Worm (Caenorhabditis elegans) whole organism, L4 larva: ENCODE results near the gene F35H12.6.
A peak's percentile ranks its signal among the peaks of the same experiment; 100 is the strongest.

Experiments
- D1046.2 ChIP-seq: fragments of 200-800 bp; sonication (Bioruptor generic); IDR thresholded peaks from 2 replicates; pipeline ENCODE4 v1.3.6; 2022; ENCODE audit warnings: missing genetic modification characterization, missing compliant biosample characterization
- Y105C5A.15 ChIP-seq: fragments of 200-800 bp; sonication (Bioruptor generic); IDR thresholded peaks from 2 replicates; pipeline ENCODE4 v1.3.6; 2022; ENCODE audit warnings: missing genetic modification characterization, missing compliant biosample characterization
- Y5F2A.4 ChIP-seq: fragments of 200-800 bp; sonication (Bioruptor generic); optimal IDR thresholded peaks from 2 replicates; lab custom pipeline; 2018; ENCODE audit warnings: mild to moderate bottlenecking, missing genetic modification characterization, missing compliant biosample characterization
- ZK546.5 ChIP-seq, 2 experiments: sonication (generic microtip); optimal IDR thresholded peaks; 2 replicates each; lab custom pipeline; 2017; ENCODE audit warnings: missing biosample characterization in 2 of 2, missing genetic modification characterization in 2 of 2
- aha-1 ChIP-seq: fragments of 150-350 bp; peaks from one replicate; lab custom pipeline; 2014; ENCODE audit warnings: missing biosample characterization, missing genetic modification characterization
- aly-2 ChIP-seq: sonication (generic microtip); optimal IDR thresholded peaks from 2 replicates; lab custom pipeline; 2018; ENCODE audit warnings: missing biosample characterization, missing genetic modification characterization
- ceh-20 ChIP-seq: fragments of 200-800 bp; sonication (Bioruptor generic); IDR thresholded peaks from 2 replicates; pipeline ENCODE4 v1.3.6; 2022; ENCODE audit warnings: missing genetic modification reagents, missing genetic modification characterization, missing compliant biosample characterization
- ceh-28 ChIP-seq: fragments of 150-350 bp; optimal IDR thresholded peaks from 2 replicates; lab custom pipeline; 2014; ENCODE audit warnings: missing biosample characterization, missing genetic modification reagents, missing genetic modification characterization
- ceh-32 ChIP-seq: sonication (generic microtip); optimal IDR thresholded peaks from 2 replicates; lab custom pipeline; 2016; ENCODE audit warnings: mild to moderate bottlenecking, missing genetic modification characterization, missing compliant biosample characterization; ENCODE audit not compliant: poor library complexity
- ceh-62 ChIP-seq: sonication (generic microtip); optimal IDR thresholded peaks from 2 replicates; lab custom pipeline; 2017; ENCODE audit warnings: missing biosample characterization, missing genetic modification characterization
- ctbp-1 ChIP-seq: fragments of 200-800 bp; sonication (Bioruptor generic); IDR thresholded peaks from 2 replicates; pipeline ENCODE4 v1.3.6; 2022; ENCODE audit warnings: missing genetic modification reagents, missing genetic modification characterization, missing compliant biosample characterization
- daf-16 ChIP-seq, 3 experiments: sonication (generic microtip); optimal IDR thresholded peaks; 2 replicates each; lab custom pipeline; 2016 to 2017; ENCODE audit warnings: missing genetic modification characterization in 3 of 3, missing genetic modification reagents in 3 of 3, mild to moderate bottlenecking in 2 of 3, missing compliant biosample characterization in 2 of 3, missing biosample characterization in 1 of 3, moderate library complexity in 1 of 3
- dmd-6 ChIP-seq: fragments of 200-800 bp; sonication (Bioruptor generic); IDR thresholded peaks from 2 replicates; pipeline ENCODE4 v1.3.6; 2022; ENCODE audit warnings: missing genetic modification reagents, missing genetic modification characterization, missing compliant biosample characterization
- dpl-1 ChIP-seq: fragments of 150-350 bp; optimal IDR thresholded peaks from 2 replicates; lab custom pipeline; 2014; ENCODE audit warnings: missing biosample characterization, missing genetic modification reagents, missing genetic modification characterization
- dve-1 ChIP-seq: sonication (generic microtip); optimal IDR thresholded peaks from 2 replicates; lab custom pipeline; 2017; ENCODE audit warnings: antibody characterized with exemption, mild to moderate bottlenecking, missing genetic modification characterization, missing compliant biosample characterization; ENCODE audit not compliant: insufficient read depth
- fkh-10 ChIP-seq: fragments of 150-350 bp; optimal IDR thresholded peaks from 2 replicates; lab custom pipeline; 2014; ENCODE audit warnings: missing biosample characterization, missing genetic modification reagents, missing genetic modification characterization
- gei-8 ChIP-seq: fragments of 200-800 bp; sonication (Bioruptor generic); optimal IDR thresholded peaks from 2 replicates; lab custom pipeline; 2018; ENCODE audit warnings: mild to moderate bottlenecking, missing genetic modification characterization, missing compliant biosample characterization
- hlh-11 ChIP-seq: fragments of 200-800 bp; sonication (Bioruptor generic); optimal IDR thresholded peaks from 2 replicates; lab custom pipeline; 2018; ENCODE audit warnings: mild to moderate bottlenecking, missing genetic modification characterization, missing compliant biosample characterization
- hlh-30 ChIP-seq: sonication (generic microtip); optimal IDR thresholded peaks from 2 replicates; lab custom pipeline; 2017; ENCODE audit warnings: antibody characterized with exemption, mild to moderate bottlenecking, missing genetic modification characterization, missing compliant biosample characterization; ENCODE audit not compliant: insufficient read depth
- hmg-1.1 ChIP-seq: fragments of 200-800 bp; sonication (Bioruptor generic); IDR thresholded peaks from 2 replicates; pipeline ENCODE4 v1.3.6; 2022; ENCODE audit warnings: missing genetic modification reagents, missing genetic modification characterization, missing compliant biosample characterization
- lim-7 ChIP-seq: fragments of 200-800 bp; sonication (Bioruptor generic); IDR thresholded peaks from 2 replicates; pipeline ENCODE4 v1.3.6; 2022; ENCODE audit warnings: missing genetic modification characterization, missing compliant biosample characterization
- lin-1 ChIP-seq: fragments of 200-800 bp; sonication (Bioruptor generic); IDR thresholded peaks from 2 replicates; pipeline ENCODE4 v1.3.6; 2022; ENCODE audit warnings: missing genetic modification reagents, missing genetic modification characterization, missing compliant biosample characterization
- madf-9 ChIP-seq: fragments of 200-800 bp; sonication (Bioruptor generic); conservative IDR thresholded peaks from 2 replicates; pipeline ENCODE4 v1.3.6; 2022; ENCODE audit warnings: missing genetic modification reagents, missing genetic modification characterization, missing compliant biosample characterization
- mdt-29 ChIP-seq: fragments of 200-800 bp; sonication (Bioruptor generic); IDR thresholded peaks from 2 replicates; pipeline ENCODE4 v1.3.6; 2022; ENCODE audit warnings: missing genetic modification reagents, missing genetic modification characterization, missing compliant biosample characterization
- mep-1 ChIP-seq: fragments of 150-350 bp; sonication (generic microtip); optimal IDR thresholded peaks from 3 replicates; lab custom pipeline; 2014; ENCODE audit warnings: missing biosample characterization, missing genetic modification characterization
- nhr-111 ChIP-seq: fragments of 200-800 bp; sonication (Bioruptor generic); optimal IDR thresholded peaks from 2 replicates; lab custom pipeline; 2018; ENCODE audit warnings: mild to moderate bottlenecking, missing genetic modification characterization, missing compliant biosample characterization
- nhr-28 ChIP-seq: fragments of 150-350 bp; optimal IDR thresholded peaks from 2 replicates; lab custom pipeline; 2014; ENCODE audit warnings: missing biosample characterization, missing genetic modification characterization
- pqm-1 ChIP-seq: sonication (generic microtip); optimal IDR thresholded peaks from 2 replicates; lab custom pipeline; 2017; ENCODE audit warnings: missing biosample characterization, missing genetic modification characterization
- snpc-4 ChIP-seq: fragments of 150-350 bp; optimal IDR thresholded peaks from 2 replicates; lab custom pipeline; 2014; ENCODE audit warnings: missing biosample characterization, missing genetic modification characterization
- spr-1 ChIP-seq: sonication (generic microtip); optimal IDR thresholded peaks from 2 replicates; lab custom pipeline; 2016; ENCODE audit warnings: mild to moderate bottlenecking, missing genetic modification characterization, missing compliant biosample characterization
- unc-39 ChIP-seq: sonication (generic microtip); optimal IDR thresholded peaks from 2 replicates; lab custom pipeline; 2017; ENCODE audit warnings: missing biosample characterization, missing genetic modification characterization
- zip-2 ChIP-seq: fragments of 150-350 bp; optimal IDR thresholded peaks from 2 replicates; lab custom pipeline; 2014; ENCODE audit warnings: missing biosample characterization, missing genetic modification characterization

F35H12.6 gene

DNA sequence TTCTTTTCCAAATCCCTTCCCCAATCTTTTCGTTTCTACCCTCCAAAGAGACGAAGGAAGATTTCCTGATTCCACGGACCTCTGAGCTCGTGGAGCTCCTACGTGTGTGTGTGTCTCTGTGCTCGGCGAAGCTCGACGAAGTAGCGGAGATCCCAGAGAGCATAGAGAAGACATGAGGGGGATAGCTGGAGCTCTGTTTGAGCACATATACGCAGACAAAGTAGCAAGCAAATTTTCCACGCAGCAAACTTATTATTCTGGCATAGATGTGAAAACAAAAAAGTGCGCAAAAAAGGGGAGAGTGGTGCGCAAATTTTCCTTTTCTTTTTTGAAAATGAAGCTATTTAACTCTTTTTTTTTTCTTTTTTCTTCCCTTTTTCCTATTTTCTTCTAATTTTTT lies 19.8 kb downstream of the F35H12.6 start (continued):
- TF ChIP-seq mep-1 (peak; percentile 13), fkh-10 (GFP tag; lab: Kevin White, UChicago) (peak; percentile 55), dpl-1 (GFP tag; lab: Kevin White, UChicago) (no peak), ceh-32 (no peak), aly-2 (tag; lab: Kevin White, UChicago) (no peak), hmg-1.1 (GFP tag; lab: Robert Waterston, UW) (peak; percentile 33; the same call in 1 of the 2 replicates), dve-1 (tag; lab: Kevin White, UChicago) (no peak), unc-39 (tag; lab: Kevin White, UChicago) (no peak), ctbp-1 (0 out of 2 replicates have a peak, but pooled peaks have one; percentile 49), ceh-28 (tag; lab: Kevin White, UChicago) (no peak), lin-1 (GFP tag; lab: Robert Waterston, UW) (no peak), pqm-1 (tag; lab: Kevin White, UChicago) (no peak), hlh-11 (tag; lab: Kevin White, UChicago) (no peak), ZK546.5 (tag; optimal IDR thresholded peaks at IDR 0.05; lab: Kevin White, UChicago) (no peak), ceh-20 (GFP tag; lab: Robert Waterston, UW) (0 out of 2 replicates have a peak, but pooled peaks have one; percentile 13)

ce11 chrX:933504-933903 lies 20.4 kb downstream of the F35H12.6 start, which contains the start of gene F35H12.1:
Gene F35H12.1, plus strand, starts transcription at chrX:933804.
- no peak for TF ChIP-seq gei-8 (GFP tag; lab: Kevin White, UChicago)
- TF ChIP-seq fkh-10 (GFP tag; lab: Kevin White, UChicago) = peak; percentile 58

DNA sequence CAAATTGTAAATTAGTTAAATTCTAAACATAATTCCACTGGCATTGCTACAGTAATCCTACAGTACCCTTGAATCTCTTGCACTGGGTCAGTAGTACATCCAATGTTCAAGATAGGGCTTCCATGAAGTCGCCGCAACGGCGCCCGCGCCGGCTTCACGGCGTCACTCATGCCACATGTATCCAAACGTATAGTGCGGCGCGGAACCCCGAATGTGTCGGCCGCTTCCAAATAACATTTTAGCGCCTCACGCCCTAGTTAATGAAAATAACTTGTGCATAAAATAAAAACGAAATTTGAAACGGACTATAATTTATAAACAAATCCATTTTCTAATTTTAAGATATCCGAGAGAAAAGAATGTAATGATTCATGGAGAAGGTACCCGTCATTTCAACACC lies 22.9 kb downstream of the F35H12.6 start:
- TF ChIP-seq mep-1 = no peak
- TF ChIP-seq aha-1 (tag; lab: Kevin White, UChicago) = no peak
- no peak for TF ChIP-seq Y5F2A.4 (GFP tag; lab: Kevin White, UChicago)
- TF ChIP-seq spr-1 = no peak
- TF ChIP-seq lim-7 (GFP tag; lab: Robert Waterston, UW) = no peak
- no peak for TF ChIP-seq ceh-62 (tag; lab: Kevin White, UChicago)
- peak; percentile 30 for TF ChIP-seq snpc-4 (tag; lab: Kevin White, UChicago)
- no peak for TF ChIP-seq nhr-111 (GFP tag; lab: Kevin White, UChicago)
- TF ChIP-seq zip-2 (tag; lab: Kevin White, UChicago) = no peak

- peak; percentile 50 for TF ChIP-seq dve-1 (tag; lab: Kevin White, UChicago)
- no peak for TF ChIP-seq mdt-29 (GFP tag; lab: Robert Waterston, UW)
- TF ChIP-seq D1046.2 = no peak
- TF ChIP-seq pqm-1 (tag; lab: Kevin White, UChicago) = peak; percentile 85
- no peak for TF ChIP-seq madf-9 (GFP tag; lab: Robert Waterston, UW)
- TF ChIP-seq hlh-11 (tag; lab: Kevin White, UChicago) = peak; percentile 24
- no peak for TF ChIP-seq Y105C5A.15 (GFP tag; lab: Robert Waterston, UW)
- TF ChIP-seq dmd-6 (GFP tag; lab: Robert Waterston, UW) = peak; percentile 6; the same call in 1 of the 2 replicates
- TF ChIP-seq ceh-32 = no peak
- TF ChIP-seq hlh-30 (tag; lab: Kevin White, UChicago) = no peak
- peak; percentile 22 for TF ChIP-seq nhr-28 (tag; lab: Kevin White, UChicago)
- no peak for TF ChIP-seq daf-16 (GFP tag; optimal IDR thresholded peaks at IDR 0.05; lab: Kevin White, UChicago)
- TF ChIP-seq daf-16 (tag; optimal IDR thresholded peaks at IDR 0.05; lab: Kevin White, UChicago) = peak; percentile 73
Observed at ce11 chrX:938269-938883, 25.3 kb downstream of the F35H12.6 start, which contains the start of gene F53H8.3. Gene F53H8.3, plus strand, starts transcription at chrX:938543.
